Fruit fly (Drosophila melanogaster) S2 (cell line): ENCODE measurements around the gene drn.

Experiments used
- CG8478 ChIP-seq: fragments of >200 bp; optimal IDR thresholded peaks from 2 replicates; lab custom pipeline; 2018
- CTCF ChIP-seq, 2 experiments: fragments of >200 bp; optimal IDR thresholded peaks; 2 replicates each; lab custom pipeline; 2018

dm6 chr3R:9359393-9359792, 19.4 kb downstream of the drn start:
- no peak for TF ChIP-seq CG8478 (lab: Kevin White, UChicago)
- TF ChIP-seq CTCF (optimal IDR thresholded peaks at IDR 0.05; lab: Kevin White, UChicago) = no peak
